Fruit fly (Drosophila melanogaster) whole organism, wandering third instar larva: ENCODE data around the gene CG42322.

Experiments
- Abd-B ChIP-seq: fragments of >200 bp; optimal IDR thresholded peaks from 2 replicates; lab custom pipeline; 2017; ENCODE audit warnings: missing biosample characterization, missing genetic modification characterization
- CG32264 ChIP-seq: fragments of 200-800 bp; sonication (Bioruptor generic); optimal IDR thresholded peaks from 2 replicates; lab custom pipeline; 2016; ENCODE audit warnings: missing biosample characterization, missing genetic modification characterization
- CG9705 ChIP-seq: fragments of 200-800 bp; sonication (Bioruptor generic); optimal IDR thresholded peaks from 2 replicates; lab custom pipeline; 2018; ENCODE audit warnings: missing biosample characterization, mild to moderate bottlenecking, missing genetic modification characterization
- CrebA ChIP-seq: fragments of 200-800 bp; sonication (Bioruptor generic); optimal IDR thresholded peaks from 2 replicates; lab custom pipeline; 2016; ENCODE audit warnings: missing biosample characterization, mild to moderate bottlenecking, missing genetic modification characterization, borderline replicate concordance
- Dfd ChIP-seq: fragments of >200 bp; optimal IDR thresholded peaks from 2 replicates; lab custom pipeline; 2017; ENCODE audit warnings: missing biosample characterization, missing genetic modification characterization
- Dif ChIP-seq: fragments of 200-275, 200-300 bp; sonication (Bioruptor generic); optimal IDR thresholded peaks from 2 replicates; lab custom pipeline; 2018; ENCODE audit warnings: missing biosample characterization, missing genetic modification characterization; ENCODE audit not compliant: partially characterized antibody
- GATAd ChIP-seq: sonication (Bioruptor generic); optimal IDR thresholded peaks from 2 replicates; lab custom pipeline; 2016; ENCODE audit warnings: missing biosample characterization, missing genetic modification characterization
- HLH106 ChIP-seq: fragments of 200-800 bp; optimal IDR thresholded peaks from 3 replicates; lab custom pipeline; 2019; ENCODE audit warnings: missing biosample characterization, mild to moderate bottlenecking, missing genetic modification characterization, moderate library complexity
- Hnf4 ChIP-seq: fragments of 200-800 bp; sonication (Bioruptor generic); optimal IDR thresholded peaks from 2 replicates; lab custom pipeline; 2016; ENCODE audit warnings: missing biosample characterization, mild to moderate bottlenecking, missing genetic modification characterization
- Hr78 ChIP-seq: fragments of >200 bp; optimal IDR thresholded peaks from 2 replicates; lab custom pipeline; 2017; ENCODE audit warnings: missing biosample characterization, missing genetic modification characterization
- Hr83 ChIP-seq: fragments of 200-300 bp; sonication (Bioruptor generic); optimal IDR thresholded peaks from 2 replicates; lab custom pipeline; 2016; ENCODE audit warnings: missing biosample characterization, mild to moderate bottlenecking, missing genetic modification characterization, moderate library complexity; ENCODE audit not compliant: poor library complexity, severe bottlenecking
- Jra ChIP-seq: sonication (Bioruptor generic); optimal IDR thresholded peaks from 2 replicates; lab custom pipeline; 2016; ENCODE audit warnings: missing biosample characterization, missing genetic modification characterization
- Mio ChIP-seq: sonication (Bioruptor generic); optimal IDR thresholded peaks from 2 replicates; lab custom pipeline; 2016; ENCODE audit warnings: missing biosample characterization, missing genetic modification characterization
- Myc ChIP-seq: fragments of >200 bp; optimal IDR thresholded peaks from 2 replicates; lab custom pipeline; 2017
- N ChIP-seq: fragments of >200 bp; optimal IDR thresholded peaks from 2 replicates; lab custom pipeline; 2018; ENCODE audit warnings: missing biosample characterization, missing external identifiers, missing genetic modification characterization
- OdsH ChIP-seq: fragments of 200-800 bp; sonication (Bioruptor generic); optimal IDR thresholded peaks from 2 replicates; lab custom pipeline; 2016; ENCODE audit warnings: missing biosample characterization, mild to moderate bottlenecking, missing genetic modification characterization
- Rel ChIP-seq, 2 experiments: fragments of 200-800 bp; sonication (Bioruptor generic) in 1 of 2; optimal IDR thresholded peaks; 2 replicates in 1 of 2; 3 replicates in 1 of 2; lab custom pipeline; 2016 to 2019; ENCODE audit warnings: mild to moderate bottlenecking in 2 of 2, missing biosample characterization in 2 of 2, missing genetic modification characterization in 2 of 2, moderate library complexity in 1 of 2
- Sp1 ChIP-seq: fragments of 200-800 bp; sonication (Bioruptor generic); optimal IDR thresholded peaks from 3 replicates; lab custom pipeline; 2019; ENCODE audit warnings: missing biosample characterization, mild to moderate bottlenecking, missing genetic modification characterization, moderate library complexity
- Vsx2 ChIP-seq: fragments of 200-300, 225-300 bp; sonication (Bioruptor generic); optimal IDR thresholded peaks from 2 replicates; lab custom pipeline; 2018; ENCODE audit warnings: missing biosample characterization, missing genetic modification characterization; ENCODE audit not compliant: partially characterized antibody
- br ChIP-seq: fragments of 200-800 bp; sonication (Bioruptor generic); optimal IDR thresholded peaks from 2 replicates; lab custom pipeline; 2016; ENCODE audit warnings: missing biosample characterization, missing genetic modification characterization
- brk ChIP-seq: fragments of 200-800 bp; sonication (Bioruptor generic); optimal IDR thresholded peaks from 2 replicates; lab custom pipeline; 2016; ENCODE audit warnings: missing biosample characterization, mild to moderate bottlenecking, missing genetic modification characterization
- dl ChIP-seq, 2 experiments: fragments of 175-275, 200-275 bp in 1 of 2; fragments of 200-275 bp in 1 of 2; sonication (Bioruptor generic); optimal IDR thresholded peaks; lab custom pipeline; 2018; ENCODE audit warnings: mild to moderate bottlenecking in 2 of 2, missing biosample characterization in 2 of 2, missing genetic modification characterization in 2 of 2, moderate library complexity in 2 of 2; ENCODE audit not compliant: partially characterized antibody in 2 of 2, insufficient read depth in 1 of 2
- dmrt93B ChIP-seq: fragments of 200-800 bp; sonication (Bioruptor generic); optimal IDR thresholded peaks from 2 replicates; lab custom pipeline; 2018; ENCODE audit warnings: missing biosample characterization, mild to moderate bottlenecking, missing genetic modification characterization
- dsf ChIP-seq: sonication (Bioruptor generic); optimal IDR thresholded peaks from 2 replicates; lab custom pipeline; 2016; ENCODE audit warnings: missing biosample characterization, missing genetic modification characterization, borderline replicate concordance
- ey ChIP-seq: fragments of 200-800 bp; sonication (Bioruptor generic); optimal IDR thresholded peaks from 2 replicates; lab custom pipeline; 2016; ENCODE audit warnings: missing biosample characterization, missing genetic modification characterization
- foxo ChIP-seq, 2 experiments: fragments of 200-800 bp; sonication (Bioruptor generic); optimal IDR thresholded peaks; 2 replicates in 1 of 2; 3 replicates in 1 of 2; lab custom pipeline; 2016 to 2017; ENCODE audit warnings: missing biosample characterization in 2 of 2, missing genetic modification characterization in 2 of 2
- fru ChIP-seq: fragments of 200-800 bp; sonication (Bioruptor generic); optimal IDR thresholded peaks from 3 replicates; lab custom pipeline; 2016; ENCODE audit warnings: missing biosample characterization, mild to moderate bottlenecking, missing genetic modification characterization
- h ChIP-seq: fragments of 200-800 bp; sonication (Bioruptor generic); optimal IDR thresholded peaks from 3 replicates; lab custom pipeline; 2016; ENCODE audit warnings: missing biosample characterization, mild to moderate bottlenecking, missing genetic modification characterization
- jim ChIP-seq: fragments of 175-275, 200-325 bp; sonication (Bioruptor generic); optimal IDR thresholded peaks from 2 replicates; lab custom pipeline; 2016; ENCODE audit warnings: missing biosample characterization, mild to moderate bottlenecking, missing genetic modification characterization
- lola ChIP-seq: fragments of >200 bp; optimal IDR thresholded peaks from 2 replicates; lab custom pipeline; 2017; ENCODE audit warnings: missing biosample characterization, missing genetic modification characterization
- pan ChIP-seq: fragments of >200 bp; optimal IDR thresholded peaks from 2 replicates; lab custom pipeline; 2017
- psq ChIP-seq: fragments of 200-800 bp; sonication (Bioruptor generic); optimal IDR thresholded peaks from 3 replicates; lab custom pipeline; 2017; ENCODE audit warnings: missing biosample characterization, mild to moderate bottlenecking, missing genetic modification characterization, moderate library complexity
- rgr ChIP-seq: fragments of 200-800 bp; sonication (Bioruptor generic); optimal IDR thresholded peaks from 3 replicates; lab custom pipeline; 2016; ENCODE audit warnings: missing biosample characterization, mild to moderate bottlenecking, missing genetic modification characterization
- sage ChIP-seq: fragments of 200-800 bp; sonication (Bioruptor generic); optimal IDR thresholded peaks from 2 replicates; lab custom pipeline; 2016; ENCODE audit warnings: missing biosample characterization, mild to moderate bottlenecking, missing genetic modification characterization
- sv ChIP-seq: fragments of 200-800 bp; sonication (Bioruptor generic); optimal IDR thresholded peaks from 3 replicates; lab custom pipeline; 2016; ENCODE audit warnings: missing biosample characterization, missing genetic modification characterization
- tai ChIP-seq: sonication (Bioruptor generic); optimal IDR thresholded peaks from 2 replicates; lab custom pipeline; 2016; ENCODE audit warnings: missing biosample characterization, missing genetic modification characterization
- usp ChIP-seq: fragments of >200 bp; optimal IDR thresholded peaks from 2 replicates; lab custom pipeline; 2017; ENCODE audit warnings: missing biosample characterization, missing genetic modification characterization
- woc ChIP-seq: sonication (Bioruptor generic); optimal IDR thresholded peaks from 2 replicates; lab custom pipeline; 2016; ENCODE audit warnings: missing biosample characterization, mild to moderate bottlenecking, missing genetic modification characterization

Gene CG42322

dm6 chr3R:20773174-20773573, 33.3 kb downstream of the CG42322 start:
- TF ChIP-seq Hr83 (GFP tag; lab: Kevin White, UChicago) (no peak), foxo (GFP tag; optimal IDR thresholded peaks at IDR 0.05; lab: Kevin White, UChicago) (peak in 1 of 2 experiments; percentile 19)
- TF ChIP-seq, all 38 proteins: peak for 1

- no peak for TF ChIP-seq dl (GFP tag; optimal IDR thresholded peaks at IDR 0.05; lab: Kevin White, UChicago; ENCODE audit: insufficient read depth in 1 of 2, partially characterized antibody in 2 of 2)
- TF ChIP-seq Dif, result no peak
- TF ChIP-seq N (GFP tag; lab: Kevin White, UChicago), result no peak
- no peak for TF ChIP-seq dsf (GFP tag; lab: Kevin White, UChicago)
- no peak for TF ChIP-seq Sp1 (GFP tag; lab: Kevin White, UChicago)
- no peak for TF ChIP-seq Hr83 (GFP tag; lab: Kevin White, UChicago)
- no peak for TF ChIP-seq Rel (GFP tag; optimal IDR thresholded peaks at IDR 0.05; lab: Kevin White, UChicago)
- no peak for TF ChIP-seq Rel (tag; optimal IDR thresholded peaks at IDR 0.05; lab: Kevin White, UChicago)
- no peak for TF ChIP-seq CrebA
- TF ChIP-seq Dfd (GFP tag; lab: Kevin White, UChicago), result no peak
- TF ChIP-seq ey (GFP tag; lab: Kevin White, UChicago), result no peak
- TF ChIP-seq tai (GFP tag; lab: Kevin White, UChicago), result no peak
- TF ChIP-seq Hr78 (GFP tag; lab: Kevin White, UChicago), result no peak
- TF ChIP-seq Myc (lab: Kevin White, UChicago), result no peak
- no peak for TF ChIP-seq CG9705
- no peak for TF ChIP-seq sage (GFP tag; lab: Kevin White, UChicago)
- TF ChIP-seq HLH106 (tag; lab: Kevin White, UChicago), result no peak
Observed at dm6 chr3R:20774125-20774524, 34.2 kb downstream of the CG42322 start.

dm6 chr3R:20778285-20778926, 38.5 kb downstream of the CG42322 start:
- TF ChIP-seq fru (peak; percentile 44), dmrt93B (GFP tag; lab: Kevin White, UChicago) (no peak), Hr78 (GFP tag; lab: Kevin White, UChicago) (peak; percentile 45), Rel (GFP tag; optimal IDR thresholded peaks at IDR 0.05; lab: Kevin White, UChicago) (peak; percentile 99), Rel (tag; optimal IDR thresholded peaks at IDR 0.05; lab: Kevin White, UChicago) (peak; percentile 80), sv (GFP tag; lab: Kevin White, UChicago) (no peak), brk (GFP tag; lab: Kevin White, UChicago) (peak; percentile 92), HLH106 (tag; lab: Kevin White, UChicago) (peak; percentile 25), foxo (GFP tag; optimal IDR thresholded peaks at IDR 0.05; lab: Kevin White, UChicago) (peak; percentile 23 to 96), woc (peak; percentile 67), jim (GFP tag; lab: Kevin White, UChicago) (peak; percentile 92), ey (GFP tag; lab: Kevin White, UChicago) (no peak), tai (GFP tag; lab: Kevin White, UChicago) (no peak), Dif (peak; percentile 82), pan (lab: Kevin White, UChicago) (no peak), lola (GFP tag; lab: Kevin White, UChicago) (no peak), Hnf4 (GFP tag; lab: Kevin White, UChicago) (peak; percentile 80), Mio (no peak), dl (GFP tag; optimal IDR thresholded peaks at IDR 0.05; lab: Kevin White, UChicago; ENCODE audit: insufficient read depth in 1 of 2, partially characterized antibody in 2 of 2) (peak; percentile 51 to 72), Myc (lab: Kevin White, UChicago) (no peak), Hr83 (GFP tag; lab: Kevin White, UChicago) (peak; percentile 88), OdsH (peak; percentile 37), Abd-B (peak; percentile 79), GATAd (no peak), N (GFP tag; lab: Kevin White, UChicago) (peak; percentile 91), Jra (GFP tag; lab: Kevin White, UChicago) (peak; percentile 75), CG32264 (peak; percentile 85), rgr (GFP tag; lab: Kevin White, UChicago) (peak; percentile 59), Sp1 (GFP tag; lab: Kevin White, UChicago) (peak; percentile 93), Vsx2 (GFP tag; lab: Kevin White, UChicago) (peak; percentile 69), dsf (GFP tag; lab: Kevin White, UChicago) (peak; percentile 39), Dfd (GFP tag; lab: Kevin White, UChicago) (no peak), usp (GFP tag; lab: Kevin White, UChicago) (no peak), CrebA (peak; percentile 98), sage (GFP tag; lab: Kevin White, UChicago) (peak; percentile 94), CG9705 (peak; percentile 29), h (peak; percentile 81), psq (GFP tag; lab: Kevin White, UChicago) (peak; percentile 78), br (GFP tag; lab: Kevin White, UChicago) (peak; percentile 60)
